Worm (Caenorhabditis elegans) whole organism, L3 larva: ENCODE data around the gene csb-1.

Experiments
- fkh-10 ChIP-seq: sonication (generic microtip); optimal IDR thresholded peaks from 2 replicates; lab custom pipeline; 2017; ENCODE audit warnings: missing biosample characterization, missing genetic modification reagents, missing genetic modification characterization
- lin-39 ChIP-seq: fragments of 150-350 bp; optimal IDR thresholded peaks from 2 replicates; lab custom pipeline; 2018; ENCODE audit warnings: missing biosample characterization, missing genetic modification reagents, missing genetic modification characterization
- nhr-23 ChIP-seq: fragments of 150-350 bp; optimal IDR thresholded peaks from 2 replicates; lab custom pipeline; 2014; ENCODE audit warnings: missing biosample characterization, missing genetic modification reagents, missing genetic modification characterization

DNA sequence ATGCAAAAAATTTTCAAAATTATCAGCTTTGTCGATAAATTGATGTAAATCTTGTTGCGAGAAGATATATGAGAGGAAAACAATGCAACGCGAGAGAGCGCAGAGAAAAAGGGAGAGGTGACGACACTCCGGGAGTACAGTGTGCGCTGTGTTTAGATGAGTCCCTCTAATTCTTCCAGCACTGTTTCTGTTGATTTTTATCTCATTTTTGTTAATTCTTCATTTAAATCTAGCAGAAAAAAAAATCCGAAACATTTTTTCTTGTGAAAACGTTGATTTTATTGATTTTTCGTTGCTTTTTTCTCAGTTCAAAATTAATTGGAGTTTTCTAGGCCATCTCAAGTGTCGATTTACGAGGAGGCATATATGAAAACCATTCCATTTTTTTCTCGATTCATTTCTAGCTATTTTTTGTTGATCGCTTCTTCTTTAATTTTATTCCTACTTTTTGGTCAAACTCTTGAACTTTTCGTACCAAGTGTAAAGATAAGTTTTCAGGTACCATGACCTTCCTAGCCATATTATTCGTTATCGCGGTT lies 16.3 kb downstream of the csb-1 start, which contains the start of gene acl-1:
- TF ChIP-seq nhr-23 (peak; percentile 47), lin-39 (tag; lab: Kevin White, UChicago) (peak; percentile 25), fkh-10 (GFP tag; lab: Kevin White, UChicago) (peak; percentile 79)
